Worm (Caenorhabditis elegans) whole organism, late embryonic: Measurements from ENCODE around the gene F10E7.2.

Source experiments
- K02D7.2 ChIP-seq: sonication (generic microtip); optimal IDR thresholded peaks from 2 replicates; lab custom pipeline; 2017; ENCODE audit warnings: mild to moderate bottlenecking, missing genetic modification characterization, missing compliant biosample characterization
- ama-1 ChIP-seq: fragments of 150-350 bp; optimal IDR thresholded peaks from 2 replicates; lab custom pipeline; 2014
- elt-2 ChIP-seq: sonication (generic microtip); optimal IDR thresholded peaks from 2 replicates; lab custom pipeline; 2016; ENCODE audit warnings: missing genetic modification reagents, missing genetic modification characterization, missing compliant biosample characterization
- elt-4 ChIP-seq: sonication (generic microtip); optimal IDR thresholded peaks from 2 replicates; lab custom pipeline; 2016; ENCODE audit warnings: missing genetic modification characterization, missing compliant biosample characterization
- ets-4 ChIP-seq: sonication (generic microtip); optimal IDR thresholded peaks from 2 replicates; lab custom pipeline; 2016; ENCODE audit warnings: missing genetic modification characterization, missing compliant biosample characterization
- fkh-10 ChIP-seq: fragments of 150-350 bp; optimal IDR thresholded peaks from 2 replicates; lab custom pipeline; 2014; ENCODE audit warnings: missing biosample characterization, missing genetic modification reagents, missing genetic modification characterization
- nfya-1 ChIP-seq: sonication (generic microtip); optimal IDR thresholded peaks from 2 replicates; lab custom pipeline; 2017; ENCODE audit warnings: missing genetic modification characterization, mild to moderate bottlenecking, missing compliant biosample characterization, antibody characterized with exemption, moderate library complexity
- nhr-11 ChIP-seq: fragments of 150-350 bp; optimal IDR thresholded peaks from 2 replicates; lab custom pipeline; 2014; ENCODE audit warnings: missing biosample characterization, missing genetic modification characterization
- pqm-1 ChIP-seq: sonication (generic microtip); optimal IDR thresholded peaks from 2 replicates; lab custom pipeline; 2016; ENCODE audit warnings: missing genetic modification characterization, missing compliant biosample characterization
- sox-4 ChIP-seq: sonication (generic microtip); optimal IDR thresholded peaks from 2 replicates; lab custom pipeline; 2017; ENCODE audit warnings: mild to moderate bottlenecking, missing genetic modification characterization, inconsistent platforms, missing compliant biosample characterization
- syd-9 ChIP-seq: sonication (generic microtip); optimal IDR thresholded peaks from 2 replicates; lab custom pipeline; 2016; ENCODE audit warnings: mild to moderate bottlenecking, missing genetic modification characterization, moderate library complexity, missing compliant biosample characterization

- no peak for TF ChIP-seq pqm-1 (tag; lab: Kevin White, UChicago)
- TF ChIP-seq fkh-10 (GFP tag; lab: Kevin White, UChicago), result no peak
- no peak for TF ChIP-seq elt-4 (tag; lab: Kevin White, UChicago)
- TF ChIP-seq nfya-1, result no peak
- no peak for TF ChIP-seq sox-4 (tag; lab: Kevin White, UChicago)
- no peak for TF ChIP-seq K02D7.2 (tag; lab: Kevin White, UChicago)
- no peak for TF ChIP-seq syd-9 (tag; lab: Kevin White, UChicago)
- no peak for TF ChIP-seq elt-2
- TF ChIP-seq ets-4 (tag; lab: Kevin White, UChicago), result no peak
- TF ChIP-seq ama-1 (lab: Kevin White, UChicago), result no peak
- no peak for TF ChIP-seq nhr-11
These were observed 2.5 kb upstream of the F10E7.2 start for ce11 chrII:7119525-7119924.
